Fruit fly (Drosophila melanogaster): Measurements from ENCODE around the gene ush.

Gene ush

dm6 chr2L:568030-568429 lies 92.0 kb downstream of the ush start, which contains the start of the genes Nle and Sf3b1 (continued):
- TF ChIP-seq Fer3 (tag; optimal IDR thresholded peaks at IDR 0.05) (peak; percentile 46), CG43689 (GFP tag; IDR thresholded peaks at IDR 0.05) (no peak), CG10979 (tag; optimal IDR thresholded peaks at IDR 0.05) (peak; percentile 47), CG5953 (GFP tag; IDR thresholded peaks at IDR 0.05) (no peak), Mad (GFP tag; optimal IDR thresholded peaks at IDR 0.05) (no peak), Lpt (GFP tag; optimal IDR thresholded peaks at IDR 0.05) (no peak), pros (GFP tag; optimal IDR thresholded peaks at IDR 0.05) (no peak), row (GFP tag; IDR thresholded peaks at IDR 0.05) (peak; percentile 88), tup (GFP tag; optimal IDR thresholded peaks at IDR 0.05) (no peak), CoRest (tag; optimal IDR thresholded peaks at IDR 0.05) (peak; percentile 60), CG12299 (tag; optimal IDR thresholded peaks at IDR 0.05) (peak; percentile 26), bbx (GFP tag; IDR thresholded peaks at IDR 0.05; ENCODE audit: partially characterized antibody) (peak; percentile 84), Atf6 (GFP tag; IDR thresholded peaks at IDR 0.05) (peak; percentile 31; the same call in 1 of the 2 replicates), oc (tag; optimal IDR thresholded peaks at IDR 0.05) (no peak), Antp (GFP tag; optimal IDR thresholded peaks at IDR 0.05) (no peak), CG16779 (GFP tag; IDR thresholded peaks at IDR 0.05) (no peak), CG10147 (GFP tag; optimal IDR thresholded peaks at IDR 0.05) (no peak), slp2 (GFP tag; optimal IDR thresholded peaks at IDR 0.05) (peak; percentile 37), Poxn (GFP tag; IDR thresholded peaks at IDR 0.05) (no peak), CG8281 (tag; optimal IDR thresholded peaks at IDR 0.05) (no peak), Meics (GFP tag; optimal IDR thresholded peaks at IDR 0.05) (no peak), Xrp1 (GFP tag; IDR thresholded peaks at IDR 0.05) (peak; percentile 50; the same call in 1 of the 2 replicates), sug (tag; optimal IDR thresholded peaks at IDR 0.05) (peak; percentile 80), prd (optimal IDR thresholded peaks at IDR 0.05) (no peak), prd (GFP tag; IDR thresholded peaks at IDR 0.05) (peak; percentile 56; the same call in 1 of the 3 replicates), Abd-B (GFP tag; optimal IDR thresholded peaks at IDR 0.05) (no peak), lov (optimal IDR thresholded peaks at IDR 0.05) (no peak), lov (GFP tag; IDR thresholded peaks at IDR 0.05) (no peak), sisA (GFP tag; IDR thresholded peaks at IDR 0.05) (peak; percentile 29; the same call in 1 of the 2 replicates), dati (GFP tag; IDR thresholded peaks at IDR 0.05) (no peak), CG10274 (GFP tag; optimal IDR thresholded peaks at IDR 0.05) (no peak), CG14710 (tag; optimal IDR thresholded peaks at IDR 0.05) (peak; percentile 87), CG12219 (GFP tag; optimal IDR thresholded peaks at IDR 0.05) (no peak), eyg (GFP tag; optimal IDR thresholded peaks at IDR 0.05) (no peak), CG17912 (GFP tag; optimal IDR thresholded peaks at IDR 0.05) (peak; percentile 50), CG1602 (GFP tag; optimal IDR thresholded peaks at IDR 0.05) (peak; percentile 27), Dref (GFP tag; IDR thresholded peaks at IDR 0.05) (peak; percentile 67), sob (GFP tag; IDR thresholded peaks at IDR 0.05) (0 out of 2 replicates have a peak, but pooled peaks have one; percentile 20), Bgb (GFP tag; IDR thresholded peaks at IDR 0.05; ENCODE audit: partially characterized antibody) (peak; percentile 89), dysf (GFP tag; IDR thresholded peaks at IDR 0.05) (peak; percentile 18; the same call in 1 of the 3 replicates), gfzf (GFP tag; optimal IDR thresholded peaks at IDR 0.05) (peak; percentile 74), CG5245 (GFP tag; optimal IDR thresholded peaks at IDR 0.05) (no peak), CrebB (tag; optimal IDR thresholded peaks at IDR 0.05) (no peak), aop (GFP tag; IDR thresholded peaks at IDR 0.05) (no peak), Rfx (GFP tag; IDR thresholded peaks at IDR 0.05) (peak; percentile 41), CG4707 (GFP tag; optimal IDR thresholded peaks at IDR 0.05) (no peak), dimm (GFP tag; IDR thresholded peaks at IDR 0.05) (no peak), ap (GFP tag; IDR thresholded peaks at IDR 0.05) (no peak), Sry-β (GFP tag; optimal IDR thresholded peaks at IDR 0.05) (peak; percentile 77), CG32772 (GFP tag; IDR thresholded peaks at IDR 0.05) (peak; percentile 23; the same call in 1 of the 2 replicates), Xbp1 (GFP tag; optimal IDR thresholded peaks at IDR 0.05) (peak; percentile 74), ash1 (GFP tag; optimal IDR thresholded peaks at IDR 0.05) (no peak)

All from whole organism, embryonic.